Fruit fly (Drosophila melanogaster): ENCODE results near the gene mge.

dm6 chr3L:3932742-3933289 is 23.1 kb upstream of the mge start:
- TF ChIP-seq CTCF (optimal IDR thresholded peaks at IDR 0.05) (no peak), CG8478 (optimal IDR thresholded peaks at IDR 0.05) (no peak)

Measured in S2 (cell line).